Fruit fly (Drosophila melanogaster): ENCODE data around the gene CG32485.

dm6 chr3L:3096726-3097597 is 46.8 kb downstream of the CG32485 start:
- TF ChIP-seq CG8478 (optimal IDR thresholded peaks at IDR 0.05) (no peak), pan (optimal IDR thresholded peaks at IDR 0.05) (no peak), EcR (GFP tag; optimal IDR thresholded peaks at IDR 0.05) (no peak), Dll (optimal IDR thresholded peaks at IDR 0.05) (no peak)

Data from whole organism.